Fruit fly (Drosophila melanogaster) whole organism, embryonic: Measurements from ENCODE around the gene CG13601.

Experiments used
- Abd-B ChIP-seq: fragments of 200-800 bp; sonication (Bioruptor generic); optimal IDR thresholded peaks from 2 replicates; lab custom pipeline; 2018; ENCODE audit warnings: missing biosample characterization, mild to moderate bottlenecking, missing genetic modification characterization, moderate library complexity
- Adf1 ChIP-seq: fragments of 200-800 bp; sonication (Bioruptor generic); IDR thresholded peaks from 2 replicates; pipeline ENCODE4 v1.3.6; 2022; ENCODE audit warnings: missing biosample characterization, missing genetic modification characterization
- Atf3 ChIP-seq: fragments of 200-800 bp; sonication (Bioruptor generic); optimal IDR thresholded peaks from 3 replicates; lab custom pipeline; 2016; ENCODE audit warnings: missing biosample characterization, missing genetic modification characterization
- CG10654 ChIP-seq: fragments of 200-800 bp; sonication (Bioruptor generic); optimal IDR thresholded peaks from 2 replicates; lab custom pipeline; 2016; ENCODE audit warnings: missing biosample characterization, missing genetic modification characterization
- CG12071 ChIP-seq: fragments of 200-800 bp; sonication (Bioruptor generic); optimal IDR thresholded peaks from 3 replicates; lab custom pipeline; 2018; ENCODE audit warnings: missing biosample characterization, mild to moderate bottlenecking, missing genetic modification characterization
- CG13296 ChIP-seq: fragments of 200-800 bp; sonication (Bioruptor generic); optimal IDR thresholded peaks from 3 replicates; lab custom pipeline; 2018; ENCODE audit warnings: missing biosample characterization, mild to moderate bottlenecking, missing genetic modification characterization
- CG13894 ChIP-seq: fragments of 200-800 bp; sonication (Bioruptor generic); optimal IDR thresholded peaks from 3 replicates; lab custom pipeline; 2018; ENCODE audit warnings: missing biosample characterization, mild to moderate bottlenecking, missing genetic modification characterization, moderate library complexity
- CG15269 ChIP-seq: fragments of 200-800 bp; sonication (Bioruptor generic); optimal IDR thresholded peaks from 2 replicates; lab custom pipeline; 2018; ENCODE audit warnings: missing biosample characterization, mild to moderate bottlenecking, missing genetic modification characterization, moderate library complexity
- CG15601 ChIP-seq: fragments of 200-800 bp; sonication (Bioruptor generic); optimal IDR thresholded peaks from 3 replicates; lab custom pipeline; 2019; ENCODE audit warnings: missing biosample characterization, mild to moderate bottlenecking, missing genetic modification characterization, moderate library complexity
- CG3726 ChIP-seq: fragments of 200-800 bp; sonication (Bioruptor generic); IDR thresholded peaks from 3 replicates; pipeline ENCODE4, ENCODE4 v1.3.6; 2022; ENCODE audit warnings: missing biosample characterization, missing genetic modification characterization
- CG7745 ChIP-seq: fragments of 200-800 bp; sonication (Bioruptor generic); optimal IDR thresholded peaks from 2 replicates; lab custom pipeline; 2018; ENCODE audit warnings: missing biosample characterization, mild to moderate bottlenecking, missing genetic modification characterization, moderate library complexity
- CTCF ChIP-seq: fragments of 200-800 bp; sonication (Bioruptor generic); optimal IDR thresholded peaks from 2 replicates; lab custom pipeline; 2017; ENCODE audit warnings: missing biosample characterization, mild to moderate bottlenecking, missing genetic modification characterization, moderate library complexity
- Chrac-16 ChIP-seq: fragments of 200-800 bp; sonication (Bioruptor generic); optimal IDR thresholded peaks from 3 replicates; lab custom pipeline; 2016; ENCODE audit warnings: missing biosample characterization, missing genetic modification characterization
- CkIIα-i1 ChIP-seq: fragments of 200-800 bp; sonication (Bioruptor generic); IDR thresholded peaks from 2 replicates; pipeline ENCODE4 v1.3.6; 2022; ENCODE audit warnings: missing biosample characterization, missing genetic modification characterization
- CoRest ChIP-seq: fragments of 200-800 bp; sonication (Bioruptor generic); optimal IDR thresholded peaks from 3 replicates; lab custom pipeline; 2018; ENCODE audit warnings: missing biosample characterization, mild to moderate bottlenecking, missing genetic modification characterization, moderate library complexity
- Deaf1 ChIP-seq: fragments of 200-800 bp; optimal IDR thresholded peaks from 3 replicates; lab custom pipeline; 2019; ENCODE audit warnings: missing biosample characterization, mild to moderate bottlenecking, missing genetic modification characterization, moderate library complexity
- E2f1 ChIP-seq: fragments of 200-800 bp; sonication (Bioruptor generic); IDR thresholded peaks from 2 replicates; pipeline ENCODE4 v1.3.6; 2022; ENCODE audit warnings: missing biosample characterization, missing genetic modification characterization
- Eip74EF ChIP-seq, 2 experiments: fragments of 200-800 bp in 1 of 2; fragments of >200 bp in 1 of 2; sonication (Bioruptor generic) in 1 of 2; optimal IDR thresholded peaks; 2 replicates each; lab custom pipeline; 2017 to 2019; ENCODE audit warnings: missing biosample characterization in 2 of 2, missing genetic modification characterization in 2 of 2, mild to moderate bottlenecking in 1 of 2, moderate library complexity in 1 of 2
- HmgD ChIP-seq: fragments of 200-800 bp; sonication (Bioruptor generic); optimal IDR thresholded peaks from 3 replicates; lab custom pipeline; 2016; ENCODE audit warnings: missing biosample characterization, missing genetic modification characterization
- Hmr ChIP-seq: fragments of 200-800 bp; sonication (Bioruptor generic); optimal IDR thresholded peaks from 3 replicates; lab custom pipeline; 2017; ENCODE audit warnings: mild to moderate bottlenecking, missing biosample characterization, missing genetic modification reagents, missing genetic modification characterization
- Hsf ChIP-seq: fragments of 200-800 bp; sonication (Bioruptor generic); optimal IDR thresholded peaks from 3 replicates; lab custom pipeline; 2016; ENCODE audit warnings: missing biosample characterization, missing genetic modification characterization
- Opbp ChIP-seq: fragments of 200-800 bp; sonication (Bioruptor generic); IDR thresholded peaks from 3 replicates; pipeline ENCODE4 v1.3.6; 2022; ENCODE audit warnings: missing biosample characterization, missing genetic modification characterization; ENCODE audit not compliant: partially characterized antibody
- Side ChIP-seq: fragments of 200-800 bp; sonication (Bioruptor generic); optimal IDR thresholded peaks from 2 replicates; lab custom pipeline; 2016; ENCODE audit warnings: missing biosample characterization, missing genetic modification characterization
- Six4 ChIP-seq: fragments of 200-800 bp; sonication (Bioruptor generic); optimal IDR thresholded peaks from 2 replicates; lab custom pipeline; 2016; ENCODE audit warnings: missing biosample characterization, missing genetic modification characterization
- Sry-δ ChIP-seq: fragments of 200-800 bp; sonication (Bioruptor generic); optimal IDR thresholded peaks from 2 replicates; lab custom pipeline; 2016; ENCODE audit warnings: missing biosample characterization, missing genetic modification characterization
- TFAM ChIP-seq: fragments of 200-800 bp; sonication (Bioruptor generic); optimal IDR thresholded peaks from 2 replicates; lab custom pipeline; 2017; ENCODE audit warnings: missing biosample characterization, missing genetic modification characterization, inconsistent platforms
- ac ChIP-seq: fragments of 200-800 bp; sonication (Bioruptor generic); optimal IDR thresholded peaks from 3 replicates; lab custom pipeline; 2017; ENCODE audit warnings: missing biosample characterization, mild to moderate bottlenecking, missing genetic modification characterization
- crc ChIP-seq: fragments of 200-800 bp; sonication (Bioruptor generic); optimal IDR thresholded peaks from 2 replicates; lab custom pipeline; 2016; ENCODE audit warnings: missing biosample characterization, missing genetic modification characterization
- dmrt99B ChIP-seq: fragments of 200-800 bp; sonication (Bioruptor generic); optimal IDR thresholded peaks from 2 replicates; lab custom pipeline; 2018; ENCODE audit warnings: missing biosample characterization, mild to moderate bottlenecking, missing genetic modification characterization, moderate library complexity
- dpn ChIP-seq, 2 experiments: fragments of 200-800 bp; sonication (Bioruptor generic); optimal IDR thresholded peaks; 3 replicates each; lab custom pipeline; 2016; ENCODE audit warnings: missing biosample characterization in 2 of 2, missing genetic modification characterization in 2 of 2
- en ChIP-seq: fragments of 200-800 bp; sonication (Bioruptor generic); optimal IDR thresholded peaks from 2 replicates; lab custom pipeline; 2016; ENCODE audit warnings: missing biosample characterization, missing genetic modification characterization
- fd3F ChIP-seq: fragments of 200-800 bp; sonication (Bioruptor generic); optimal IDR thresholded peaks from 2 replicates; lab custom pipeline; 2018; ENCODE audit warnings: missing biosample characterization, mild to moderate bottlenecking, missing genetic modification characterization, moderate library complexity
- fu2 ChIP-seq: fragments of 200-800 bp; sonication (Bioruptor generic); optimal IDR thresholded peaks from 2 replicates; lab custom pipeline; 2016; ENCODE audit warnings: missing biosample characterization, missing genetic modification characterization
- gfzf ChIP-seq: fragments of 200-800 bp; sonication (Bioruptor generic); optimal IDR thresholded peaks from 2 replicates; lab custom pipeline; 2016; ENCODE audit warnings: missing biosample characterization, mild to moderate bottlenecking, missing genetic modification characterization, moderate library complexity
- kah ChIP-seq: fragments of 200-800 bp; sonication (Bioruptor generic); optimal IDR thresholded peaks from 2 replicates; lab custom pipeline; 2018; ENCODE audit warnings: missing biosample characterization, mild to moderate bottlenecking, missing genetic modification characterization
- knrl ChIP-seq: fragments of 200-800 bp; sonication (Bioruptor generic); IDR thresholded peaks from 3 replicates; pipeline ENCODE4 v1.3.6; 2022; ENCODE audit warnings: missing biosample characterization, missing genetic modification characterization; ENCODE audit not compliant: partially characterized antibody
- luna ChIP-seq: fragments of 200-800 bp; sonication (Bioruptor generic); optimal IDR thresholded peaks from 2 replicates; lab custom pipeline; 2016; ENCODE audit warnings: missing biosample characterization, missing genetic modification characterization
- mirr ChIP-seq: fragments of 200-800 bp; sonication (Bioruptor generic); optimal IDR thresholded peaks from 3 replicates; lab custom pipeline; 2018; ENCODE audit warnings: missing biosample characterization, mild to moderate bottlenecking, missing genetic modification characterization
- onecut ChIP-seq: fragments of 200-800 bp; sonication (Bioruptor generic); IDR thresholded peaks from 2 replicates; pipeline ENCODE4 v1.3.6; 2022; ENCODE audit warnings: missing biosample characterization, missing genetic modification characterization
- otp ChIP-seq: fragments of 200-800 bp; sonication (Bioruptor generic); IDR thresholded peaks from 3 replicates; pipeline ENCODE4, ENCODE4 v1.3.6; 2022; ENCODE audit warnings: missing biosample characterization, missing genetic modification characterization
- pb ChIP-seq: fragments of 200-800 bp; sonication (Bioruptor generic); optimal IDR thresholded peaks from 3 replicates; lab custom pipeline; 2016; ENCODE audit warnings: missing biosample characterization, missing genetic modification characterization
- row ChIP-seq: fragments of 200-800 bp; sonication (Bioruptor generic); IDR thresholded peaks from 3 replicates; pipeline ENCODE4 v1.3.6; 2022; ENCODE audit warnings: missing biosample characterization, missing genetic modification characterization
- run ChIP-seq: fragments of 200-800 bp; sonication (Bioruptor generic); optimal IDR thresholded peaks from 3 replicates; lab custom pipeline; 2018; ENCODE audit warnings: missing biosample characterization, mild to moderate bottlenecking, missing genetic modification characterization
- slp2 ChIP-seq: fragments of 200-800 bp; sonication (Bioruptor generic); optimal IDR thresholded peaks from 2 replicates; lab custom pipeline; 2016; ENCODE audit warnings: missing biosample characterization, missing genetic modification characterization
- sna ChIP-seq: fragments of 200-800 bp; sonication (Bioruptor generic); IDR thresholded peaks from 2 replicates; pipeline ENCODE4 v1.3.6; 2022; ENCODE audit warnings: missing biosample characterization, missing genetic modification characterization; ENCODE audit not compliant: partially characterized antibody
- tap ChIP-seq: fragments of 200-800 bp; optimal IDR thresholded peaks from 3 replicates; lab custom pipeline; 2019; ENCODE audit warnings: missing biosample characterization, mild to moderate bottlenecking, missing genetic modification characterization, moderate library complexity
- tio ChIP-seq: fragments of 200-800 bp; sonication (Bioruptor generic); optimal IDR thresholded peaks from 2 replicates; lab custom pipeline; 2017; ENCODE audit warnings: missing biosample characterization, missing genetic modification characterization, inconsistent platforms
- unpg ChIP-seq: fragments of 200-800 bp; sonication (Bioruptor generic); optimal IDR thresholded peaks from 3 replicates; lab custom pipeline; 2018; ENCODE audit warnings: missing biosample characterization, mild to moderate bottlenecking, missing genetic modification characterization, moderate library complexity
- wdn ChIP-seq: fragments of 200-800 bp; sonication (Bioruptor generic); IDR thresholded peaks from 2 replicates; pipeline ENCODE4 v1.3.6; 2022; ENCODE audit warnings: missing biosample characterization, missing genetic modification characterization
- wek ChIP-seq: fragments of 200-800 bp; sonication (Bioruptor generic); optimal IDR thresholded peaks from 3 replicates; lab custom pipeline; 2018; ENCODE audit warnings: missing biosample characterization, mild to moderate bottlenecking, missing genetic modification characterization, moderate library complexity
- zfh1 ChIP-seq: fragments of 200-800 bp; sonication (Bioruptor generic); IDR thresholded peaks from 3 replicates; pipeline ENCODE4 v1.3.6; 2022; ENCODE audit warnings: missing biosample characterization, missing genetic modification characterization
- zfh2 ChIP-seq: fragments of 200-800 bp; sonication (Bioruptor generic); optimal IDR thresholded peaks from 2 replicates; lab custom pipeline; 2016; ENCODE audit warnings: missing biosample characterization, missing genetic modification characterization

CG13601 gene

dm6 chr3R:23889922-23890321, 37.5 kb downstream of the CG13601 start, which contains the start of gene Pli (continued):
- TF ChIP-seq CkIIα-i1 (GFP tag; lab: Robert Waterston, UW) (no peak), CG10654 (GFP tag; lab: Kevin White, UChicago) (no peak), Eip74EF (GFP tag; optimal IDR thresholded peaks at IDR 0.05; lab: Kevin White, UChicago) (peak in 1 of 2 experiments; percentile 40), CoRest (tag; lab: Kevin White, UChicago) (peak; percentile 16), CTCF (peak; percentile 56), pb (GFP tag; lab: Kevin White, UChicago) (no peak), fd3F (GFP tag; lab: Kevin White, UChicago) (no peak), Atf3 (GFP tag; lab: Kevin White, UChicago) (no peak), zfh1 (GFP tag; lab: Robert Waterston, UW) (no peak), zfh2 (no peak), CG13894 (tag; lab: Kevin White, UChicago) (peak; percentile 66), en (GFP tag; lab: Kevin White, UChicago) (no peak), run (no peak), ac (GFP tag; lab: Kevin White, UChicago) (no peak), CG12071 (no peak), kah (GFP tag; lab: Kevin White, UChicago) (peak; percentile 73), luna (no peak), HmgD (GFP tag; lab: Kevin White, UChicago) (peak; percentile 22), Opbp (GFP tag; lab: Robert Waterston, UW) (no peak), Hmr (peak; percentile 55), tio (GFP tag; lab: Kevin White, UChicago) (no peak), dpn (GFP tag; optimal IDR thresholded peaks at IDR 0.05; lab: Kevin White, UChicago) (peak in 1 of 2 experiments; percentile 29), Adf1 (no peak), row (GFP tag; lab: Robert Waterston, UW) (no peak), knrl (GFP tag; lab: Robert Waterston, UW) (no peak), TFAM (GFP tag; lab: Kevin White, UChicago) (no peak), Hsf (no peak), onecut (GFP tag; lab: Robert Waterston, UW) (no peak), crc (GFP tag; lab: Kevin White, UChicago) (no peak), dmrt99B (no peak), mirr (GFP tag; lab: Kevin White, UChicago) (peak; percentile 1), sna (GFP tag; lab: Robert Waterston, UW) (no peak), Chrac-16 (GFP tag; lab: Kevin White, UChicago) (no peak), Sry-δ (GFP tag; lab: Kevin White, UChicago) (peak; percentile 32), Six4 (GFP tag; lab: Kevin White, UChicago) (no peak), E2f1 (GFP tag; lab: Robert Waterston, UW) (no peak), CG15601 (peak; percentile 49), fu2 (GFP tag; lab: Kevin White, UChicago) (no peak), tap (tag; lab: Kevin White, UChicago) (no peak), CG13296 (GFP tag; lab: Kevin White, UChicago) (no peak), CG15269 (tag; lab: Kevin White, UChicago) (no peak), CG3726 (GFP tag; lab: Robert Waterston, UW) (no peak), Abd-B (GFP tag; lab: Kevin White, UChicago) (no peak), wdn (no peak), otp (GFP tag; lab: Robert Waterston, UW) (no peak), wek (GFP tag; lab: Kevin White, UChicago) (no peak), Side (no peak), CG7745 (no peak), slp2 (GFP tag; lab: Kevin White, UChicago) (no peak), unpg (GFP tag; lab: Kevin White, UChicago) (peak; percentile 21), gfzf (GFP tag; lab: Kevin White, UChicago) (peak; percentile 99), Deaf1 (tag; lab: Kevin White, UChicago) (peak; percentile 44)
